Worm (Caenorhabditis elegans) whole organism, young adult: ENCODE measurements around the gene mrpl-49.

Experiments used
- F33H1.4 ChIP-seq: fragments of 200-800 bp; sonication (Bioruptor generic); IDR thresholded peaks from 2 replicates; pipeline ENCODE4 v1.3.6; 2022; ENCODE audit warnings: missing genetic modification reagents, missing genetic modification characterization, missing compliant biosample characterization
- T26A5.8 ChIP-seq: sonication (generic microtip); optimal IDR thresholded peaks from 2 replicates; lab custom pipeline; 2016; ENCODE audit warnings: missing genetic modification characterization, missing compliant biosample characterization
- Y79H2A.3 ChIP-seq: fragments of 200-800 bp; sonication (Bioruptor generic); conservative IDR thresholded peaks from 2 replicates; pipeline ENCODE4 v1.3.6; 2022; ENCODE audit warnings: missing genetic modification reagents, missing genetic modification characterization, missing compliant biosample characterization
- bed-2 ChIP-seq: fragments of 200-800 bp; sonication (Bioruptor generic); IDR thresholded peaks from 2 replicates; pipeline ENCODE4 v1.3.6; 2022; ENCODE audit warnings: missing genetic modification reagents, missing genetic modification characterization, missing compliant biosample characterization
- ceh-27 ChIP-seq: fragments of 200-800 bp; sonication (Bioruptor generic); optimal IDR thresholded peaks from 2 replicates; lab custom pipeline; 2018; ENCODE audit warnings: mild to moderate bottlenecking, missing genetic modification characterization, moderate library complexity, missing compliant biosample characterization
- egl-18 ChIP-seq: fragments of 200-800 bp; sonication (Bioruptor generic); IDR thresholded peaks from 2 replicates; pipeline ENCODE4 v1.3.6; 2022; ENCODE audit warnings: missing genetic modification reagents, missing genetic modification characterization, missing compliant biosample characterization
- egl-44 ChIP-seq: fragments of 200-800 bp; sonication (Bioruptor generic); IDR thresholded peaks from 2 replicates; pipeline ENCODE4 v1.3.6; 2022; ENCODE audit warnings: missing genetic modification reagents, missing genetic modification characterization, missing compliant biosample characterization
- gei-17 ChIP-seq: fragments of 200-800 bp; sonication (Bioruptor generic); optimal IDR thresholded peaks from 2 replicates; lab custom pipeline; 2018; ENCODE audit warnings: mild to moderate bottlenecking, missing genetic modification characterization, missing compliant biosample characterization
- lag-1 ChIP-seq: fragments of 200-800 bp; sonication (Bioruptor generic); IDR thresholded peaks from 2 replicates; pipeline ENCODE4 v1.3.6; 2022; ENCODE audit warnings: missing genetic modification reagents, missing genetic modification characterization, missing compliant biosample characterization
- lin-54 ChIP-seq: fragments of 200-800 bp; sonication (Bioruptor generic); optimal IDR thresholded peaks from 2 replicates; lab custom pipeline; 2018; ENCODE audit warnings: mild to moderate bottlenecking, missing genetic modification characterization, missing compliant biosample characterization
- pha-4 ChIP-seq: fragments of 150-350 bp; sonication (generic microtip); optimal IDR thresholded peaks from 2 replicates; lab custom pipeline; 2014; ENCODE audit warnings: missing biosample characterization, missing genetic modification reagents, missing genetic modification characterization
- rcor-1 ChIP-seq: fragments of 200-800 bp; sonication (Bioruptor generic); IDR thresholded peaks from 2 replicates; pipeline ENCODE4 v1.3.6; 2022; ENCODE audit warnings: missing genetic modification reagents, missing genetic modification characterization, missing compliant biosample characterization
- unc-130 ChIP-seq: sonication (generic microtip); optimal IDR thresholded peaks from 2 replicates; lab custom pipeline; 2016; ENCODE audit warnings: missing genetic modification reagents, missing genetic modification characterization, missing compliant biosample characterization
- unc-62 ChIP-seq: fragments of 150-350 bp; optimal IDR thresholded peaks from 2 replicates; lab custom pipeline; 2014; ENCODE audit warnings: missing biosample characterization, missing genetic modification reagents, missing genetic modification characterization

- TF ChIP-seq F33H1.4 (GFP tag; lab: Robert Waterston, UW): no peak
- TF ChIP-seq gei-17 (GFP tag; lab: Kevin White, UChicago): no peak
- TF ChIP-seq pha-4 (tag; lab: Kevin White, UChicago): no peak
- no peak for TF ChIP-seq Y79H2A.3 (GFP tag; lab: Robert Waterston, UW)
- no peak for TF ChIP-seq rcor-1 (GFP tag; lab: Robert Waterston, UW)
- no peak for TF ChIP-seq T26A5.8 (tag; lab: Kevin White, UChicago)
- TF ChIP-seq lag-1: no peak
- no peak for TF ChIP-seq bed-2
- TF ChIP-seq unc-130 (GFP tag; lab: Kevin White, UChicago): no peak
- no peak for TF ChIP-seq egl-44
- TF ChIP-seq egl-18 (GFP tag; lab: Robert Waterston, UW): no peak
- no peak for TF ChIP-seq lin-54
- TF ChIP-seq unc-62: no peak
- TF ChIP-seq ceh-27 (GFP tag; lab: Kevin White, UChicago): no peak
Observed at ce11 chrV:12754839-12755238, 26.4 kb downstream of the mrpl-49 start, which contains the start of gene gpa-13.
